Fruit fly (Drosophila melanogaster): ENCODE measurements around the gene CG44013.

- TF ChIP-seq Myc (optimal IDR thresholded peaks at IDR 0.05): no peak
- no peak for TF ChIP-seq h (optimal IDR thresholded peaks at IDR 0.05)
Measured at dm6 chr3R:15557308-15557707, 47.6 kb upstream of the CG44013 start.

Measured in Kc167 (cell line).